Worm (Caenorhabditis elegans) whole organism, late embryonic: Measurements from ENCODE around the gene asna-1.
A peak's percentile ranks its signal among the peaks of the same experiment; 100 is the strongest.

ENCODE experiments used
- C08G9.2 ChIP-seq: sonication (generic microtip); optimal IDR thresholded peaks from 2 replicates; lab custom pipeline; 2016; ENCODE audit warnings: mild to moderate bottlenecking, missing genetic modification characterization, moderate library complexity, missing compliant biosample characterization
- C38D4.7 ChIP-seq: fragments of 200-800 bp; sonication (Bioruptor generic); optimal IDR thresholded peaks from 2 replicates; lab custom pipeline; 2018; ENCODE audit warnings: mild to moderate bottlenecking, missing genetic modification characterization, moderate library complexity, missing compliant biosample characterization
- F13H6.1 ChIP-seq: sonication (generic microtip); optimal IDR thresholded peaks from 2 replicates; lab custom pipeline; 2016; ENCODE audit warnings: missing genetic modification characterization, missing compliant biosample characterization
- K09A11.1 ChIP-seq: sonication (generic microtip); optimal IDR thresholded peaks from 2 replicates; lab custom pipeline; 2017; ENCODE audit warnings: antibody characterized with exemption, mild to moderate bottlenecking, missing genetic modification characterization, missing compliant biosample characterization; ENCODE audit not compliant: insufficient read depth
- T23F11.4 ChIP-seq: fragments of 200-800 bp; sonication (Bioruptor generic); optimal IDR thresholded peaks from 2 replicates; lab custom pipeline; 2018; ENCODE audit warnings: mild to moderate bottlenecking, missing genetic modification characterization, missing compliant biosample characterization
- Y22D7AL.16 ChIP-seq: sonication (generic microtip); optimal IDR thresholded peaks from 2 replicates; lab custom pipeline; 2016; ENCODE audit warnings: missing genetic modification characterization, missing compliant biosample characterization
- ahr-1 ChIP-seq: sonication (generic microtip); optimal IDR thresholded peaks from 2 replicates; lab custom pipeline; 2016; ENCODE audit warnings: missing genetic modification characterization, missing compliant biosample characterization
- ama-1 ChIP-seq: fragments of 150-350 bp; optimal IDR thresholded peaks from 2 replicates; lab custom pipeline; 2014
- ceh-14 ChIP-seq: sonication (generic microtip); optimal IDR thresholded peaks from 2 replicates; lab custom pipeline; 2016; ENCODE audit warnings: missing genotype, missing genetic modification characterization, missing compliant biosample characterization
- ceh-18 ChIP-seq: sonication (generic microtip); optimal IDR thresholded peaks from 2 replicates; lab custom pipeline; 2016; ENCODE audit warnings: missing genetic modification characterization, missing compliant biosample characterization
- ceh-19 ChIP-seq: fragments of 200-800 bp; sonication (Bioruptor generic); optimal IDR thresholded peaks from 2 replicates; lab custom pipeline; 2018; ENCODE audit warnings: mild to moderate bottlenecking, missing genetic modification characterization, missing compliant biosample characterization
- ceh-2 ChIP-seq: sonication (generic microtip); optimal IDR thresholded peaks from 2 replicates; lab custom pipeline; 2016; ENCODE audit warnings: missing genotype, missing genetic modification characterization, missing compliant biosample characterization
- ceh-22 ChIP-seq: sonication (generic microtip); optimal IDR thresholded peaks from 2 replicates; lab custom pipeline; 2017; ENCODE audit warnings: missing biosample characterization, missing genetic modification characterization
- ceh-24 ChIP-seq: sonication (generic microtip); optimal IDR thresholded peaks from 2 replicates; lab custom pipeline; 2016; ENCODE audit warnings: mild to moderate bottlenecking, missing genetic modification characterization, missing compliant biosample characterization
- ceh-30 ChIP-seq: fragments of 150-350 bp; optimal IDR thresholded peaks from 2 replicates; lab custom pipeline; 2014; ENCODE audit warnings: missing biosample characterization, missing genetic modification characterization
- ceh-31 ChIP-seq: sonication (generic microtip); optimal IDR thresholded peaks from 2 replicates; lab custom pipeline; 2016; ENCODE audit warnings: missing genetic modification characterization, missing compliant biosample characterization
- ceh-34 ChIP-seq: sonication (generic microtip); optimal IDR thresholded peaks from 2 replicates; lab custom pipeline; 2016; ENCODE audit warnings: mild to moderate bottlenecking, missing genetic modification characterization, missing compliant biosample characterization
- ceh-45 ChIP-seq: fragments of 200-800 bp; sonication (Bioruptor generic); IDR thresholded peaks from 2 replicates; pipeline ENCODE4 v1.3.6; 2022; ENCODE audit warnings: missing genetic modification reagents, missing genetic modification characterization, missing compliant biosample characterization
- ceh-6 ChIP-seq: fragments of 200-800 bp; sonication (Bioruptor generic); optimal IDR thresholded peaks from 2 replicates; lab custom pipeline; 2018; ENCODE audit warnings: mild to moderate bottlenecking, missing genetic modification characterization, missing compliant biosample characterization
- ceh-9 ChIP-seq: sonication (generic microtip); optimal IDR thresholded peaks from 2 replicates; lab custom pipeline; 2016; ENCODE audit warnings: mild to moderate bottlenecking, missing genetic modification characterization, inconsistent platforms, missing compliant biosample characterization
- dmd-4 ChIP-seq: sonication (generic microtip); optimal IDR thresholded peaks from 2 replicates; lab custom pipeline; 2016; ENCODE audit warnings: borderline replicate concordance, missing genetic modification characterization, missing compliant biosample characterization
- elt-2 ChIP-seq: sonication (generic microtip); optimal IDR thresholded peaks from 2 replicates; lab custom pipeline; 2016; ENCODE audit warnings: missing genetic modification reagents, missing genetic modification characterization, missing compliant biosample characterization
- elt-4 ChIP-seq: sonication (generic microtip); optimal IDR thresholded peaks from 2 replicates; lab custom pipeline; 2016; ENCODE audit warnings: missing genetic modification characterization, missing compliant biosample characterization
- ets-4 ChIP-seq: sonication (generic microtip); optimal IDR thresholded peaks from 2 replicates; lab custom pipeline; 2016; ENCODE audit warnings: missing genetic modification characterization, missing compliant biosample characterization
- eyg-1 ChIP-seq: sonication (generic microtip); optimal IDR thresholded peaks from 2 replicates; lab custom pipeline; 2016; ENCODE audit warnings: missing genotype, missing genetic modification characterization, missing compliant biosample characterization
- fax-1 ChIP-seq: sonication (generic microtip); optimal IDR thresholded peaks from 2 replicates; lab custom pipeline; 2016; ENCODE audit warnings: missing genotype, missing genetic modification characterization, missing compliant biosample characterization
- gmeb-2 ChIP-seq: sonication (generic microtip); optimal IDR thresholded peaks from 2 replicates; lab custom pipeline; 2016; ENCODE audit warnings: missing genetic modification characterization, inconsistent platforms, missing compliant biosample characterization
- hlh-13 ChIP-seq: fragments of 200-800 bp; sonication (Bioruptor generic); optimal IDR thresholded peaks from 2 replicates; lab custom pipeline; 2018; ENCODE audit warnings: mild to moderate bottlenecking, missing genetic modification characterization, missing compliant biosample characterization
- hlh-15 ChIP-seq: sonication (generic microtip); optimal IDR thresholded peaks from 2 replicates; lab custom pipeline; 2016; ENCODE audit warnings: missing genetic modification characterization, missing compliant biosample characterization
- hlh-30 ChIP-seq: sonication (generic microtip); optimal IDR thresholded peaks from 2 replicates; lab custom pipeline; 2017; ENCODE audit warnings: antibody characterized with exemption, missing genetic modification characterization, missing compliant biosample characterization; ENCODE audit not compliant: insufficient read depth
- lin-11 ChIP-seq: fragments of 200-800 bp; sonication (Bioruptor generic); optimal IDR thresholded peaks from 2 replicates; lab custom pipeline; 2018; ENCODE audit warnings: mild to moderate bottlenecking, missing genetic modification characterization, missing compliant biosample characterization
- nfya-1 ChIP-seq: sonication (generic microtip); optimal IDR thresholded peaks from 2 replicates; lab custom pipeline; 2017; ENCODE audit warnings: missing genetic modification characterization, mild to moderate bottlenecking, missing compliant biosample characterization, antibody characterized with exemption, moderate library complexity
- nhr-232 ChIP-seq: sonication (generic microtip); optimal IDR thresholded peaks from 2 replicates; lab custom pipeline; 2016; ENCODE audit warnings: missing genetic modification characterization, missing compliant biosample characterization
- pag-3 ChIP-seq: sonication (generic microtip); optimal IDR thresholded peaks from 2 replicates; lab custom pipeline; 2016; ENCODE audit warnings: missing compliant biosample characterization, missing genetic modification characterization, borderline replicate concordance
- pat-9 ChIP-seq: fragments of 200-800 bp; sonication (Bioruptor generic); optimal IDR thresholded peaks from 2 replicates; lab custom pipeline; 2018; ENCODE audit warnings: mild to moderate bottlenecking, missing genetic modification characterization, moderate library complexity, missing compliant biosample characterization
- pax-1 ChIP-seq: fragments of 150-350 bp; optimal IDR thresholded peaks from 2 replicates; lab custom pipeline; 2014; ENCODE audit warnings: missing biosample characterization, missing genetic modification characterization
- pha-2 ChIP-seq: sonication (generic microtip); optimal IDR thresholded peaks from 2 replicates; lab custom pipeline; 2017; ENCODE audit warnings: mild to moderate bottlenecking, missing genetic modification characterization, missing compliant biosample characterization
- pqm-1 ChIP-seq: sonication (generic microtip); optimal IDR thresholded peaks from 2 replicates; lab custom pipeline; 2016; ENCODE audit warnings: missing genetic modification characterization, missing compliant biosample characterization
- pros-1 ChIP-seq: fragments of 150-350 bp; optimal IDR thresholded peaks from 2 replicates; lab custom pipeline; 2014; ENCODE audit warnings: missing biosample characterization, missing genetic modification reagents, missing genetic modification characterization
- ref-2 ChIP-seq: sonication (generic microtip); optimal IDR thresholded peaks from 2 replicates; lab custom pipeline; 2016; ENCODE audit warnings: missing genetic modification characterization, missing compliant biosample characterization
- rnt-1 ChIP-seq: sonication (generic microtip); optimal IDR thresholded peaks from 2 replicates; lab custom pipeline; 2016; ENCODE audit warnings: missing genetic modification characterization, missing compliant biosample characterization
- sdc-2 ChIP-seq: sonication (generic microtip); optimal IDR thresholded peaks from 2 replicates; lab custom pipeline; 2016; ENCODE audit warnings: missing genotype, missing genetic modification characterization, missing compliant biosample characterization
- sox-2 ChIP-seq: fragments of 200-800 bp; sonication (Bioruptor generic); IDR thresholded peaks from 2 replicates; pipeline ENCODE4 v1.3.6; 2022; ENCODE audit warnings: missing genetic modification reagents, missing genetic modification characterization, missing compliant biosample characterization
- sox-4 ChIP-seq: sonication (generic microtip); optimal IDR thresholded peaks from 2 replicates; lab custom pipeline; 2017; ENCODE audit warnings: mild to moderate bottlenecking, missing genetic modification characterization, inconsistent platforms, missing compliant biosample characterization
- syd-9 ChIP-seq: sonication (generic microtip); optimal IDR thresholded peaks from 2 replicates; lab custom pipeline; 2016; ENCODE audit warnings: mild to moderate bottlenecking, missing genetic modification characterization, moderate library complexity, missing compliant biosample characterization
- tbx-2 ChIP-seq: sonication (generic microtip); optimal IDR thresholded peaks from 2 replicates; lab custom pipeline; 2016; ENCODE audit warnings: missing genetic modification characterization, missing compliant biosample characterization
- tbx-7 ChIP-seq: sonication (generic microtip); optimal IDR thresholded peaks from 2 replicates; lab custom pipeline; 2016; ENCODE audit warnings: missing genotype, missing genetic modification characterization, missing compliant biosample characterization
- ttx-3 ChIP-seq: sonication (generic microtip); optimal IDR thresholded peaks from 2 replicates; lab custom pipeline; 2016; ENCODE audit warnings: missing genetic modification reagents, missing genetic modification characterization, missing compliant biosample characterization
- unc-3 ChIP-seq, 2 experiments: fragments of 200-800 bp in 1 of 2; sonication (Bioruptor generic) in 1 of 2; sonication (generic microtip) in 1 of 2; conservative IDR thresholded peaks in 1 of 2; optimal IDR thresholded peaks in 1 of 2; 2 replicates each; pipeline versions ENCODE4 v1.3.6 to Lab custom; 2016 to 2022; ENCODE audit warnings: missing compliant biosample characterization in 2 of 2, missing genetic modification characterization in 2 of 2, missing genetic modification reagents in 1 of 2
- unc-42 ChIP-seq: sonication (generic microtip); optimal IDR thresholded peaks from 2 replicates; lab custom pipeline; 2016; ENCODE audit warnings: missing genotype, missing genetic modification characterization, missing compliant biosample characterization
- unc-86 ChIP-seq: sonication (generic microtip); optimal IDR thresholded peaks from 2 replicates; lab custom pipeline; 2016; ENCODE audit warnings: missing genetic modification characterization, missing compliant biosample characterization
- zip-5 ChIP-seq: sonication (generic microtip); optimal IDR thresholded peaks from 2 replicates; lab custom pipeline; 2016; ENCODE audit warnings: missing genetic modification characterization, missing compliant biosample characterization
- ztf-16 ChIP-seq: sonication (generic microtip); optimal IDR thresholded peaks from 2 replicates; lab custom pipeline; 2017; ENCODE audit warnings: missing genetic modification characterization, missing compliant biosample characterization

The asna-1 gene

DNA sequence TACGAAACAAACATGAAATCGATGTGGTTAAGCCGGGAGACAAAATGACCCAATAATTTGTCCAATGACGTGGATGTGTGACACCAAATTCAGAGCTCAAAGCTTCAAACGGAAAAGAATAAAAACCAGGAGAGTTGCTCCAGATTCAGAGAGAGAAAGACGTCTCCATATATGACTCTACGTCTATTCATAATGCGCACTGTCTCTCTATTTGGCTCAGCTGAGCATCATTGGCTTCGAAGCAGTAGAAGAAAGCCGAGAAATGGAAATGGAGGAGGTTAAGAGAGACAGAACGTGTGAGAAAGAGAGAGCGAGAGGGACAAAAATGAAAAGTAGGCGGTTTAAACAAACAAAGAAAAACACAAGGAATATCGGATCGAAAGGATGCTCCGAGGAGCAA is 8.6 kb upstream of the asna-1 start:
- no peak for TF ChIP-seq fax-1
- no peak for TF ChIP-seq zip-5
- TF ChIP-seq ceh-2 (tag; lab: Kevin White, UChicago): peak; percentile 8
- TF ChIP-seq ttx-3: no peak
- TF ChIP-seq tbx-7 (tag; lab: Kevin White, UChicago): no peak
- TF ChIP-seq pax-1: no peak
- TF ChIP-seq hlh-15 (tag; lab: Kevin White, UChicago): no peak
- TF ChIP-seq ceh-9 (tag; lab: Kevin White, UChicago): no peak
- no peak for TF ChIP-seq rnt-1 (tag; lab: Kevin White, UChicago)
- no peak for TF ChIP-seq ceh-45 (GFP tag; lab: Robert Waterston, UW)
- TF ChIP-seq unc-86 (tag; lab: Kevin White, UChicago): no peak
- no peak for TF ChIP-seq pha-2 (tag; lab: Kevin White, UChicago)
- TF ChIP-seq pag-3 (tag; lab: Kevin White, UChicago): no peak
- TF ChIP-seq pqm-1 (tag; lab: Kevin White, UChicago): no peak
- TF ChIP-seq nfya-1 (tag; lab: Kevin White, UChicago): peak; percentile 1
- no peak for TF ChIP-seq ceh-14 (tag; lab: Kevin White, UChicago)
- no peak for TF ChIP-seq T23F11.4 (GFP tag; lab: Kevin White, UChicago)
- TF ChIP-seq ahr-1 (tag; lab: Kevin White, UChicago): no peak
- TF ChIP-seq C38D4.7 (GFP tag; lab: Kevin White, UChicago): no peak
- TF ChIP-seq ceh-19 (GFP tag; lab: Kevin White, UChicago): peak; percentile 54
- no peak for TF ChIP-seq elt-4 (tag; lab: Kevin White, UChicago)
- no peak for TF ChIP-seq K09A11.1 (tag; lab: Kevin White, UChicago)
- TF ChIP-seq syd-9 (tag; lab: Kevin White, UChicago): no peak
- TF ChIP-seq F13H6.1 (tag; lab: Kevin White, UChicago): no peak
- no peak for TF ChIP-seq ceh-24 (tag; lab: Kevin White, UChicago)
- TF ChIP-seq ceh-31: peak; percentile 30
- TF ChIP-seq sdc-2 (tag; lab: Kevin White, UChicago): no peak
- no peak for TF ChIP-seq pat-9 (tag; lab: Kevin White, UChicago)
- no peak for TF ChIP-seq eyg-1 (tag; lab: Kevin White, UChicago)
- TF ChIP-seq hlh-13 (GFP tag; lab: Kevin White, UChicago): no peak
- TF ChIP-seq C08G9.2 (tag; lab: Kevin White, UChicago): no peak
- no peak for TF ChIP-seq ama-1 (lab: Kevin White, UChicago)
- no peak for TF ChIP-seq ceh-22
- peak; percentile 26 for TF ChIP-seq unc-42 (tag; lab: Kevin White, UChicago)
- TF ChIP-seq sox-2: no peak
- TF ChIP-seq ceh-18: peak; percentile 10
- TF ChIP-seq nhr-232: no peak
- no peak for TF ChIP-seq pros-1
- TF ChIP-seq ceh-34 (tag; lab: Kevin White, UChicago): peak; percentile 2
- no peak for TF ChIP-seq Y22D7AL.16 (tag; lab: Kevin White, UChicago)
- TF ChIP-seq tbx-2 (tag; lab: Kevin White, UChicago): peak; percentile 34
- TF ChIP-seq ets-4: no peak
- TF ChIP-seq dmd-4 (tag; lab: Kevin White, UChicago): no peak
- TF ChIP-seq elt-2: no peak
- no peak for TF ChIP-seq sox-4
- TF ChIP-seq ref-2 (tag; lab: Kevin White, UChicago): no peak
- TF ChIP-seq ceh-6 (GFP tag; lab: Kevin White, UChicago): no peak
- TF ChIP-seq gmeb-2: no peak
- TF ChIP-seq hlh-30 (tag; lab: Kevin White, UChicago): no peak
- no peak for TF ChIP-seq unc-3 (GFP tag; conservative IDR thresholded peaks at IDR 0.05; lab: Robert Waterston, UW)
- TF ChIP-seq unc-3 (tag; optimal IDR thresholded peaks at IDR 0.05; lab: Kevin White, UChicago): no peak
- TF ChIP-seq ceh-30 (tag; lab: Kevin White, UChicago): no peak
- no peak for TF ChIP-seq lin-11 (tag; lab: Kevin White, UChicago)
- TF ChIP-seq ztf-16 (tag; lab: Kevin White, UChicago): no peak
